Worm (Caenorhabditis elegans) whole organism, L3 larva: ENCODE data around the gene scl-5.

Source experiments
- R02D3.7 ChIP-seq: fragments of 150-350 bp; optimal IDR thresholded peaks from 2 replicates; lab custom pipeline; 2014; ENCODE audit warnings: missing biosample characterization, missing genetic modification characterization
- ama-1 ChIP-seq: fragments of 150-350 bp; optimal IDR thresholded peaks from 2 replicates; lab custom pipeline; 2018
- ceh-82 ChIP-seq: fragments of 150-350 bp; optimal IDR thresholded peaks from 2 replicates; lab custom pipeline; 2014; ENCODE audit warnings: missing biosample characterization, missing genetic modification characterization
- ceh-9 ChIP-seq: sonication (generic microtip); optimal IDR thresholded peaks from 2 replicates; lab custom pipeline; 2018; ENCODE audit warnings: missing biosample characterization, missing genetic modification characterization
- daf-12 ChIP-seq: fragments of 150-350 bp; optimal IDR thresholded peaks from 2 replicates; lab custom pipeline; 2014; ENCODE audit warnings: missing biosample characterization, missing genetic modification reagents, missing genetic modification characterization
- elt-1 ChIP-seq: fragments of 150-350 bp; optimal IDR thresholded peaks from 2 replicates; lab custom pipeline; 2014; ENCODE audit warnings: missing biosample characterization, missing genetic modification characterization
- elt-2 ChIP-seq: sonication (generic microtip); optimal IDR thresholded peaks from 2 replicates; lab custom pipeline; 2016; ENCODE audit warnings: missing genetic modification reagents, mild to moderate bottlenecking, missing genetic modification characterization, missing compliant biosample characterization
- elt-3 ChIP-seq, 3 experiments: fragments of 150-350 bp in 1 of 3; sonication (generic microtip) in 2 of 3; optimal IDR thresholded peaks; 2 replicates in 2 of 3; 4 replicates in 1 of 3; lab custom pipeline; 2014 to 2017; ENCODE audit warnings: missing biosample characterization in 3 of 3, missing genetic modification characterization in 3 of 3
- fkh-10 ChIP-seq: sonication (generic microtip); optimal IDR thresholded peaks from 2 replicates; lab custom pipeline; 2017; ENCODE audit warnings: missing biosample characterization, missing genetic modification reagents, missing genetic modification characterization
- fkh-2 ChIP-seq: fragments of 150-350 bp; optimal IDR thresholded peaks from 2 replicates; lab custom pipeline; 2014; ENCODE audit warnings: missing biosample characterization, missing genetic modification reagents, missing genetic modification characterization
- fos-1 ChIP-seq: fragments of 150-350 bp; optimal IDR thresholded peaks from 2 replicates; lab custom pipeline; 2014; ENCODE audit warnings: missing biosample characterization, missing genetic modification characterization
- hmg-11 ChIP-seq: sonication (generic microtip); optimal IDR thresholded peaks from 2 replicates; lab custom pipeline; 2016; ENCODE audit warnings: missing genetic modification characterization, missing compliant biosample characterization
- jun-1 ChIP-seq: fragments of 150-350 bp; optimal IDR thresholded peaks from 2 replicates; lab custom pipeline; 2014; ENCODE audit warnings: missing biosample characterization, missing genetic modification reagents, missing genetic modification characterization
- lin-15B ChIP-seq: fragments of 150-350 bp; optimal IDR thresholded peaks from 2 replicates; lab custom pipeline; 2014; ENCODE audit warnings: missing biosample characterization, missing genetic modification characterization
- lin-39 ChIP-seq: fragments of 150-350 bp; optimal IDR thresholded peaks from 2 replicates; lab custom pipeline; 2018; ENCODE audit warnings: missing biosample characterization, missing genetic modification reagents, missing genetic modification characterization
- mml-1 ChIP-seq: fragments of 150-350 bp; sonication (generic microtip); optimal IDR thresholded peaks from 3 replicates; lab custom pipeline; 2014; ENCODE audit warnings: missing biosample characterization, missing genetic modification characterization
- nfya-1 ChIP-seq: sonication (generic microtip); optimal IDR thresholded peaks from 2 replicates; lab custom pipeline; 2017; ENCODE audit warnings: missing genetic modification characterization, mild to moderate bottlenecking, missing compliant biosample characterization, antibody characterized with exemption, moderate library complexity; ENCODE audit not compliant: insufficient read depth
- nhr-11 ChIP-seq: fragments of 150-350 bp; optimal IDR thresholded peaks from 2 replicates; lab custom pipeline; 2014; ENCODE audit warnings: missing biosample characterization, missing genetic modification characterization
- nhr-12 ChIP-seq: fragments of 150-350 bp; optimal IDR thresholded peaks from 2 replicates; lab custom pipeline; 2014; ENCODE audit warnings: missing biosample characterization, missing genetic modification characterization
- nhr-23 ChIP-seq: fragments of 150-350 bp; optimal IDR thresholded peaks from 2 replicates; lab custom pipeline; 2014; ENCODE audit warnings: missing biosample characterization, missing genetic modification reagents, missing genetic modification characterization
- nhr-237 ChIP-seq: fragments of 150-350 bp; optimal IDR thresholded peaks from 2 replicates; lab custom pipeline; 2014; ENCODE audit warnings: missing biosample characterization, missing genetic modification characterization
- nhr-43 ChIP-seq: sonication (generic microtip); optimal IDR thresholded peaks from 2 replicates; lab custom pipeline; 2016; ENCODE audit warnings: mild to moderate bottlenecking, missing genetic modification characterization, missing compliant biosample characterization; ENCODE audit not compliant: poor library complexity, severe bottlenecking
- nhr-67 ChIP-seq: fragments of 150-350 bp; optimal IDR thresholded peaks from 2 replicates; lab custom pipeline; 2014; ENCODE audit warnings: missing biosample characterization, missing genetic modification characterization
- nhr-76 ChIP-seq: fragments of 150-350 bp; sonication (generic microtip); optimal IDR thresholded peaks from 5 replicates; lab custom pipeline; 2014; ENCODE audit warnings: missing biosample characterization, missing genetic modification characterization
- nhr-77 ChIP-seq: fragments of 150-350 bp; optimal IDR thresholded peaks from 2 replicates; lab custom pipeline; 2014; ENCODE audit warnings: missing biosample characterization, missing genetic modification characterization
- pha-4 ChIP-seq: fragments of 150-350 bp; optimal IDR thresholded peaks from 2 replicates; lab custom pipeline; 2014; ENCODE audit warnings: missing biosample characterization, missing genetic modification reagents, missing genetic modification characterization
- pqm-1 ChIP-seq: fragments of 150-350 bp; optimal IDR thresholded peaks from 2 replicates; lab custom pipeline; 2017; ENCODE audit warnings: missing biosample characterization, missing genetic modification characterization, inconsistent platforms
- skn-1 ChIP-seq: fragments of 150-350 bp; optimal IDR thresholded peaks from 2 replicates; lab custom pipeline; 2014; ENCODE audit warnings: missing biosample characterization, missing genetic modification characterization
- tbx-2 ChIP-seq: sonication (generic microtip); optimal IDR thresholded peaks from 2 replicates; lab custom pipeline; 2016; ENCODE audit warnings: mild to moderate bottlenecking, missing genetic modification characterization, missing compliant biosample characterization
- unc-39 ChIP-seq: sonication (generic microtip); optimal IDR thresholded peaks from 4 replicates; lab custom pipeline; 2017; ENCODE audit warnings: missing biosample characterization, missing genetic modification characterization
- zag-1 ChIP-seq: fragments of 150-350 bp; optimal IDR thresholded peaks from 2 replicates; lab custom pipeline; 2014; ENCODE audit warnings: missing biosample characterization, missing genetic modification characterization
- ztf-11 ChIP-seq: fragments of 150-350 bp; optimal IDR thresholded peaks from 2 replicates; lab custom pipeline; 2014; ENCODE audit warnings: missing biosample characterization, missing genetic modification characterization
- ztf-4 ChIP-seq: fragments of 150-350 bp; optimal IDR thresholded peaks from 2 replicates; lab custom pipeline; 2014; ENCODE audit warnings: missing biosample characterization, missing genetic modification characterization

The scl-5 gene

ce11 chrIV:13057418-13057817 lies 6.4 kb upstream of the scl-5 start, which contains the start of gene scl-2:
Gene scl-2, plus strand, starts transcription at chrIV:13057710.
- TF ChIP-seq skn-1 (tag; lab: Kevin White, UChicago) = peak; percentile 19
- peak; percentile 73 for TF ChIP-seq pha-4 (tag; lab: Kevin White, UChicago)
- TF ChIP-seq pqm-1 = peak; percentile 99
- no peak for TF ChIP-seq ceh-9
- TF ChIP-seq nhr-77 (tag; lab: Kevin White, UChicago) = no peak
- no peak for TF ChIP-seq nhr-76 (tag; lab: Kevin White, UChicago)
- TF ChIP-seq elt-2 (tag; lab: Kevin White, UChicago) = peak; percentile 99
- TF ChIP-seq jun-1 = peak; percentile 96

DNA sequence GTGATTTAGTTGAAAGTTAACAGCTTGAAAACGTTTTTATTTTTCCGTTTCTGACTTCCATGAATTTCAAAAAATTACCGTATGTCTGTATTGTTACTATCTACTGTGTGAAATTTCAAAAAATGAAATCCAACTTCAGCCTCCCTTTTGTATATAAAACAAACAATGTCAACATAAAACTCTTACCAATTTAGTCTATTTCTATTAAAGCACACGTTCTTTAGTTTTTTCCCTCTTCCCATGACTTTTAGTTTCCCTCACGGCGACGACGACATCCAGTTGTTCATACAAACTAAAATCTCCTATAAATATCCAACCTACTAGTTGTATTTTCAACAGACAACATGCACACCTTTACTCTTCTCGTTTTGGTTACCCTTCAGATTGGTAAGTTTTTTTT lies 4.5 kb upstream of the scl-5 start, which contains the start of gene scl-3:
TSS of gene scl-3 (plus strand) at position 301 of the 400 bp plus-strand sequence.
- TF ChIP-seq elt-3 (tag; optimal IDR thresholded peaks at IDR 0.05; lab: Kevin White, UChicago) = no peak
- TF ChIP-seq tbx-2 (tag; lab: Kevin White, UChicago) = no peak
- TF ChIP-seq nhr-12 = no peak

DNA sequence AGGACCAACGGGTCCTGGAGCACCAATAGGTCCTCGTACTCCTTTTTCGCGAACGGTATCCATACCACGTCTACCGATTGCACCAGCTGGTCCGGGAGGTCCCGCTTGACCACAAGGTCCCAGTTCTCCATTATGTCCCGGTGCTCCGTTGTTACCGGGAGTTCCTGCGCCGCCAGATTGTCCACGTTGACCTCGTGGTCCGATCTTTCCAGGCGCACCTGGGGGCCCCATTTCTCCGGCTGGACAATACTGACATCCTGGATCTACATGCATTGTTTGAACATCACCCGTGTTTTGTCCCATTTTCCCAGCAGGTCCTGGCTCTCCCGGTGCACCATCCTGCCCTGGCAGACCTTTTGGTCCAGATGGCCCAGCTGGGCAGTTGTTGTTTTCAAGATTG lies 2.2 kb downstream of the scl-5 start:
- no peak for TF ChIP-seq nhr-11

DNA sequence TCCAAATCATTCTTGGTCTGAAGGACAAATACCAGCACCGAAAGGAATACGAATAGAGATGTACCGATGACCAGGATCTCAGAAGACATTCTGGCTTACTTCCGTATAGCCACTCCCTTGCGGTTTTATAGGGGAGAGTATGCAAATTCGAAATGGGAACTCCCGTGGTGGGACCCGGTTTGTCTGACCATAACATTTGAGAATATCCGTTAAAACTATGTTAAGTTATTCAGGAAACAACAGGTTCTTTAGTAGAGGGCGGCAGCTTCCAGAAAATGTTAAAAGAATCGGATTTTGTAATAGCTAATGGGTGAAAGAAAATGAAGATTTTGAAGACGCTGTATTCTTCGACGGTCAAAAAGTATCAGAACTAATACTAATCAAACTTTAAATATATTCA lies 3.4 kb downstream of the scl-5 start, which contains the start of gene col-131:
TSS of gene col-131 (minus strand) at position 101 of the 400 bp plus-strand sequence.
- no peak for TF ChIP-seq lin-39 (tag; lab: Kevin White, UChicago)
- no peak for TF ChIP-seq hmg-11 (tag; lab: Kevin White, UChicago)
- TF ChIP-seq nhr-77 (tag; lab: Kevin White, UChicago) = no peak
- no peak for TF ChIP-seq ceh-9
- TF ChIP-seq ztf-11 = no peak
- no peak for TF ChIP-seq ztf-4 (tag; lab: Kevin White, UChicago)
- TF ChIP-seq elt-2 (tag; lab: Kevin White, UChicago) = no peak
- no peak for TF ChIP-seq nhr-23 (tag; lab: Kevin White, UChicago)
- TF ChIP-seq fkh-10 (GFP tag; lab: Kevin White, UChicago) = no peak
- TF ChIP-seq daf-12 (tag; lab: Kevin White, UChicago) = no peak
- no peak for TF ChIP-seq lin-15B (tag; lab: Kevin White, UChicago)
- TF ChIP-seq nhr-237 (tag; lab: Kevin White, UChicago) = no peak
- TF ChIP-seq pqm-1 = no peak
- TF ChIP-seq tbx-2 (tag; lab: Kevin White, UChicago) = no peak
- no peak for TF ChIP-seq zag-1 (tag; lab: Kevin White, UChicago)
- no peak for TF ChIP-seq nhr-12
- TF ChIP-seq ceh-82 (tag; lab: Kevin White, UChicago) = no peak

DNA sequence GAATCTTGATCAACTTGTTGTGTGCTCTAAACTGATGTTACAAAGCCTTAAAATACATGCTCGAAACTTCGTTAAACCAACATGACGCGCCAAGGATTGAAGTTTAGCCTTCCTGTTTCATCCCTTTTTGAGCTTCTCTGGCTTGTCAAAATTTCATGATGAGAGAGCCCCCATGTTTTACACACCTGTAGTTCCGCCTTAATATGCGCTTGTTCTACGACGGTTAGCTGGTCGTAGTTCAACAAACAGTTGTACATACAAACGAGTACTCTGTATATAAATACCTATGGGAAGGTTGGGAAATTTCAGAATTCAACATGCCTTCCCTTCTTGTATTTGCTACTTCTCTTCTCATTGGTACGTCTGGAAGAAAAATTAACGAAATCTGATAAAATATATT lies 4.6 kb downstream of the scl-5 start, which contains the start of gene scl-6:
TSS of gene scl-6 (plus strand) at position 301 of the 400 bp plus-strand sequence.
- TF ChIP-seq lin-15B (tag; lab: Kevin White, UChicago) (no peak), nhr-76 (tag; lab: Kevin White, UChicago) (no peak), nhr-11 (no peak), nhr-43 (tag; lab: Kevin White, UChicago) (no peak), hmg-11 (tag; lab: Kevin White, UChicago) (no peak), nhr-237 (tag; lab: Kevin White, UChicago) (no peak), pha-4 (tag; lab: Kevin White, UChicago) (no peak), unc-39 (tag; lab: Kevin White, UChicago) (no peak), ztf-4 (tag; lab: Kevin White, UChicago) (no peak), mml-1 (tag; lab: Kevin White, UChicago) (no peak), ztf-11 (no peak), R02D3.7 (tag; lab: Kevin White, UChicago) (no peak), zag-1 (tag; lab: Kevin White, UChicago) (no peak), fos-1 (tag; lab: Kevin White, UChicago) (no peak), pqm-1 (no peak), nhr-67 (tag; lab: Kevin White, UChicago) (no peak), ama-1 (lab: Kevin White, UChicago) (no peak), nfya-1 (no peak)

ce11 chrIV:13070142-13070541 lies 6.3 kb downstream of the scl-5 start, which contains the start of gene scl-7:
Gene scl-7, plus strand, starts transcription at chrIV:13070442.
- no peak for TF ChIP-seq jun-1
- no peak for TF ChIP-seq nhr-23 (tag; lab: Kevin White, UChicago)
- TF ChIP-seq elt-1 (tag; lab: Kevin White, UChicago) = no peak
- no peak for TF ChIP-seq lin-39 (tag; lab: Kevin White, UChicago)
- TF ChIP-seq fkh-2 (tag; lab: Kevin White, UChicago) = no peak
